Fruit fly (Drosophila melanogaster) whole organism, embryonic: ENCODE data around the gene shd.
A peak's percentile ranks its signal among the peaks of the same experiment; 100 is the strongest.

Source experiments
- ATbp ChIP-seq: fragments of 200-800 bp; sonication (Bioruptor generic); optimal IDR thresholded peaks from 2 replicates; lab custom pipeline; 2017; ENCODE audit warnings: missing biosample characterization, mild to moderate bottlenecking, missing genetic modification characterization, missing genetic modification reagents
- Adf1 ChIP-seq: fragments of 200-800 bp; sonication (Bioruptor generic); IDR thresholded peaks from 2 replicates; pipeline ENCODE4 v1.3.6; 2022; ENCODE audit warnings: missing biosample characterization, missing genetic modification characterization
- CG10147 ChIP-seq: fragments of 200-800 bp; sonication (Bioruptor generic); optimal IDR thresholded peaks from 2 replicates; lab custom pipeline; 2019; ENCODE audit warnings: missing biosample characterization, mild to moderate bottlenecking, missing genetic modification characterization, moderate library complexity
- CG10959 ChIP-seq: fragments of 200-800 bp; sonication (Bioruptor generic); IDR thresholded peaks from 2 replicates; pipeline ENCODE4 v1.3.6; 2022; ENCODE audit warnings: missing biosample characterization, missing genetic modification characterization
- CG11085 ChIP-seq: fragments of 200-800 bp; sonication (Bioruptor generic); IDR thresholded peaks from 2 replicates; pipeline ENCODE4 v1.3.6; 2022; ENCODE audit warnings: missing biosample characterization, missing genetic modification characterization
- CG12219 ChIP-seq: fragments of 200-800 bp; sonication (Bioruptor generic); optimal IDR thresholded peaks from 3 replicates; lab custom pipeline; 2018; ENCODE audit warnings: missing biosample characterization, mild to moderate bottlenecking, missing genetic modification characterization
- CG12744 ChIP-seq: fragments of 200-800 bp; sonication (Bioruptor generic); optimal IDR thresholded peaks from 2 replicates; lab custom pipeline; 2016; ENCODE audit warnings: missing biosample characterization, missing genetic modification characterization
- CG13775 ChIP-seq: fragments of 200-800 bp; sonication (Bioruptor generic); optimal IDR thresholded peaks from 3 replicates; lab custom pipeline; 2017; ENCODE audit warnings: missing biosample characterization, mild to moderate bottlenecking, missing genetic modification characterization
- CG1529 ChIP-seq: fragments of 200-800 bp; sonication (Bioruptor generic); optimal IDR thresholded peaks from 3 replicates; lab custom pipeline; 2018; ENCODE audit warnings: missing biosample characterization, missing genetic modification characterization
- CG15479 ChIP-seq: fragments of 200-800 bp; sonication (Bioruptor generic); optimal IDR thresholded peaks from 3 replicates; lab custom pipeline; 2019; ENCODE audit warnings: missing biosample characterization, mild to moderate bottlenecking, missing genetic modification characterization, moderate library complexity
- CG1602 ChIP-seq: fragments of 200-800 bp; sonication (Bioruptor generic); optimal IDR thresholded peaks from 3 replicates; lab custom pipeline; 2016; ENCODE audit warnings: missing biosample characterization, missing genetic modification characterization
- CG1647 ChIP-seq: fragments of 200-800 bp; sonication (Bioruptor generic); optimal IDR thresholded peaks from 3 replicates; lab custom pipeline; 2016; ENCODE audit warnings: missing biosample characterization, missing genetic modification characterization
- CG2678 ChIP-seq: fragments of 200-800 bp; sonication (Bioruptor generic); optimal IDR thresholded peaks from 3 replicates; lab custom pipeline; 2019; ENCODE audit warnings: missing biosample characterization, mild to moderate bottlenecking, missing genetic modification characterization, moderate library complexity
- CG3281 ChIP-seq: fragments of 200-800 bp; sonication (Bioruptor generic); optimal IDR thresholded peaks from 3 replicates; lab custom pipeline; 2017; ENCODE audit warnings: missing biosample characterization, mild to moderate bottlenecking, missing genetic modification characterization
- CG4360 ChIP-seq: fragments of 200-800 bp; sonication (Bioruptor generic); IDR thresholded peaks from 2 replicates; pipeline ENCODE4 v1.3.6; 2022; ENCODE audit warnings: missing biosample characterization, missing genetic modification characterization
- CG6854 ChIP-seq: fragments of 200-800 bp; sonication (Bioruptor generic); optimal IDR thresholded peaks from 3 replicates; lab custom pipeline; 2017; ENCODE audit warnings: missing biosample characterization, mild to moderate bottlenecking, missing genetic modification characterization
- CG8089 ChIP-seq: fragments of 200-800 bp; sonication (Bioruptor generic); optimal IDR thresholded peaks from 3 replicates; lab custom pipeline; 2016; ENCODE audit warnings: missing biosample characterization, missing genetic modification characterization
- CG9215 ChIP-seq: fragments of 200-800 bp; sonication (Bioruptor generic); IDR thresholded peaks from 2 replicates; pipeline ENCODE4 v1.3.6; 2022; ENCODE audit warnings: missing biosample characterization, missing genetic modification characterization
- D ChIP-seq, 2 experiments: fragments of 200-800 bp in 1 of 2; fragments of >200 bp in 1 of 2; sonication (Bioruptor generic) in 1 of 2; optimal IDR thresholded peaks; 2 replicates in 1 of 2; 3 replicates in 1 of 2; lab custom pipeline; 2017; ENCODE audit warnings: mild to moderate bottlenecking in 1 of 2, missing biosample characterization in 1 of 2, missing genetic modification characterization in 1 of 2, missing genetic modification reagents in 1 of 2
- Deaf1 ChIP-seq: fragments of 200-800 bp; optimal IDR thresholded peaks from 3 replicates; lab custom pipeline; 2019; ENCODE audit warnings: missing biosample characterization, mild to moderate bottlenecking, missing genetic modification characterization, moderate library complexity
- Dip2 ChIP-seq: fragments of 200-800 bp; sonication (Bioruptor generic); IDR thresholded peaks from 2 replicates; pipeline ENCODE4 v1.3.6; 2022; ENCODE audit warnings: missing biosample characterization, missing genetic modification characterization
- E2f2 ChIP-seq: fragments of 200-800 bp; sonication (Bioruptor generic); IDR thresholded peaks from 2 replicates; pipeline ENCODE4 v1.3.6; 2022; ENCODE audit warnings: missing biosample characterization, missing genetic modification characterization
- Hr3 ChIP-seq: fragments of 200-800 bp; sonication (Bioruptor generic); optimal IDR thresholded peaks from 3 replicates; lab custom pipeline; 2016; ENCODE audit warnings: missing biosample characterization, missing genetic modification characterization
- Lim3 ChIP-seq: fragments of 200-800 bp; sonication (Bioruptor generic); IDR thresholded peaks from 2 replicates; pipeline ENCODE4 v1.3.6; 2022; ENCODE audit warnings: missing biosample characterization, missing genetic modification characterization
- Nf-YC ChIP-seq: fragments of 200-800 bp; optimal IDR thresholded peaks from 3 replicates; lab custom pipeline; 2019; ENCODE audit warnings: missing biosample characterization, mild to moderate bottlenecking, missing genetic modification characterization, moderate library complexity
- Optix ChIP-seq: fragments of 200-800 bp; sonication (Bioruptor generic); IDR thresholded peaks from 3 replicates; pipeline ENCODE4 v1.3.6; 2022; ENCODE audit warnings: missing biosample characterization, missing genetic modification characterization
- Pdp1 ChIP-seq, 2 experiments: fragments of 200-800 bp; sonication (Bioruptor generic); optimal IDR thresholded peaks; 3 replicates each; lab custom pipeline; 2016; ENCODE audit warnings: missing biosample characterization in 2 of 2, missing genetic modification characterization in 2 of 2, mild to moderate bottlenecking in 1 of 2, moderate library complexity in 1 of 2
- Rfx ChIP-seq: fragments of 200-800 bp; sonication (Bioruptor generic); IDR thresholded peaks from 2 replicates; pipeline ENCODE4 v1.3.6; 2022; ENCODE audit warnings: missing biosample characterization, missing genetic modification characterization
- Ssrp ChIP-seq: fragments of 200-800 bp; sonication (Bioruptor generic); optimal IDR thresholded peaks from 2 replicates; lab custom pipeline; 2018; ENCODE audit warnings: missing biosample characterization, mild to moderate bottlenecking, missing genetic modification characterization, moderate library complexity
- abd-A ChIP-seq: fragments of 200-800 bp; sonication (Bioruptor generic); optimal IDR thresholded peaks from 3 replicates; lab custom pipeline; 2019; ENCODE audit warnings: missing biosample characterization, mild to moderate bottlenecking, missing genetic modification characterization, moderate library complexity
- ato ChIP-seq: fragments of 200-800 bp; sonication (Bioruptor generic); IDR thresholded peaks from 2 replicates; pipeline ENCODE4 v1.3.6; 2022; ENCODE audit warnings: missing biosample characterization, missing genetic modification characterization; ENCODE audit not compliant: partially characterized antibody
- cad ChIP-seq: fragments of >200 bp; optimal IDR thresholded peaks from 2 replicates; lab custom pipeline; 2017; ENCODE audit warnings: missing biosample characterization, missing genetic modification characterization
- ci ChIP-seq: fragments of 200-800 bp; sonication (Bioruptor generic); IDR thresholded peaks from 3 replicates; pipeline ENCODE4 v1.3.6; 2022; ENCODE audit warnings: missing biosample characterization, missing genetic modification characterization
- crp ChIP-seq, 2 experiments: fragments of 200-800 bp; sonication (Bioruptor generic); optimal IDR thresholded peaks; 2 replicates in 1 of 2; 3 replicates in 1 of 2; lab custom pipeline; 2017; ENCODE audit warnings: missing biosample characterization in 2 of 2, missing genetic modification characterization in 2 of 2, mild to moderate bottlenecking in 1 of 2, moderate library complexity in 1 of 2
- cwo ChIP-seq: fragments of 200-800 bp; sonication (Bioruptor generic); optimal IDR thresholded peaks from 3 replicates; lab custom pipeline; 2017; ENCODE audit warnings: missing biosample characterization, missing genetic modification characterization, mild to moderate bottlenecking, moderate library complexity, missing genetic modification reagents
- eve ChIP-seq, 2 experiments: fragments of >200 bp; optimal IDR thresholded peaks; 2 replicates each; lab custom pipeline; 2017; ENCODE audit warnings: missing biosample characterization in 2 of 2, missing genetic modification characterization in 2 of 2
- exex ChIP-seq: fragments of 200-800 bp; sonication (Bioruptor generic); optimal IDR thresholded peaks from 4 replicates; lab custom pipeline; 2018; ENCODE audit warnings: missing biosample characterization, mild to moderate bottlenecking, missing genetic modification characterization, moderate library complexity
- fd96Cb ChIP-seq: fragments of 200-800 bp; sonication (Bioruptor generic); optimal IDR thresholded peaks from 2 replicates; lab custom pipeline; 2018; ENCODE audit warnings: missing biosample characterization, mild to moderate bottlenecking, missing genetic modification characterization, moderate library complexity
- hb ChIP-seq: fragments of 200-800 bp; sonication (Bioruptor generic); IDR thresholded peaks from 3 replicates; pipeline ENCODE4 v1.3.6; 2022; ENCODE audit warnings: missing biosample characterization, missing genetic modification characterization; ENCODE audit not compliant: partially characterized antibody
- hth ChIP-seq: fragments of >200 bp; optimal IDR thresholded peaks from 2 replicates; lab custom pipeline; 2017; ENCODE audit warnings: inconsistent platforms
- insv ChIP-seq, 2 experiments: fragments of 200-800 bp; sonication (Bioruptor generic); optimal IDR thresholded peaks; 3 replicates each; lab custom pipeline; 2016 to 2018; ENCODE audit warnings: missing biosample characterization in 2 of 2, missing genetic modification characterization in 2 of 2
- kni ChIP-seq: fragments of 200-800 bp; sonication (Bioruptor generic); optimal IDR thresholded peaks from 3 replicates; lab custom pipeline; 2017; ENCODE audit warnings: mild to moderate bottlenecking, missing biosample characterization, missing genetic modification reagents, missing genetic modification characterization
- maf-S ChIP-seq: fragments of 200-800 bp; sonication (Bioruptor generic); optimal IDR thresholded peaks from 2 replicates; lab custom pipeline; 2016; ENCODE audit warnings: missing biosample characterization, missing genetic modification characterization
- mld ChIP-seq: fragments of 200-800 bp; sonication (Bioruptor generic); IDR thresholded peaks from 3 replicates; pipeline ENCODE4 v1.3.6; 2022; ENCODE audit warnings: missing biosample characterization, missing genetic modification characterization; ENCODE audit not compliant: partially characterized antibody
- pfk ChIP-seq: fragments of 200-800 bp; sonication (Bioruptor generic); optimal IDR thresholded peaks from 2 replicates; lab custom pipeline; 2018; ENCODE audit warnings: missing biosample characterization, mild to moderate bottlenecking, missing genetic modification characterization, moderate library complexity
- pita ChIP-seq: fragments of 200-800 bp; sonication (Bioruptor generic); optimal IDR thresholded peaks from 2 replicates; lab custom pipeline; 2017; ENCODE audit warnings: missing biosample characterization, mild to moderate bottlenecking, missing genetic modification characterization
- tap ChIP-seq: fragments of 200-800 bp; optimal IDR thresholded peaks from 3 replicates; lab custom pipeline; 2019; ENCODE audit warnings: missing biosample characterization, mild to moderate bottlenecking, missing genetic modification characterization, moderate library complexity
- tgo ChIP-seq: fragments of 200-800 bp; sonication (Bioruptor generic); IDR thresholded peaks from 3 replicates; pipeline ENCODE4 v1.3.6; 2022; ENCODE audit warnings: missing biosample characterization, missing genetic modification characterization
- z ChIP-seq: fragments of 200-800 bp; sonication (Bioruptor generic); IDR thresholded peaks from 3 replicates; pipeline ENCODE4 v1.3.6; 2022; ENCODE audit warnings: missing biosample characterization, missing genetic modification characterization
- zen ChIP-seq: fragments of 200-800 bp; sonication (Bioruptor generic); optimal IDR thresholded peaks from 3 replicates; lab custom pipeline; 2018; ENCODE audit warnings: missing biosample characterization, mild to moderate bottlenecking, missing genetic modification characterization, moderate library complexity
- zfh1 ChIP-seq: fragments of 200-800 bp; sonication (Bioruptor generic); IDR thresholded peaks from 3 replicates; pipeline ENCODE4 v1.3.6; 2022; ENCODE audit warnings: missing biosample characterization, missing genetic modification characterization

shd gene

dm6 chr3L:14578896-14579295 lies 35.4 kb upstream of the shd start (continued):
- TF ChIP-seq kni (GFP tag; lab: Kevin White, UChicago) (peak; percentile 11), CG9215 (no peak), pita (no peak), cad (no peak), zfh1 (GFP tag; lab: Robert Waterston, UW) (no peak), CG1647 (GFP tag; lab: Kevin White, UChicago) (no peak), tgo (GFP tag; lab: Robert Waterston, UW) (no peak), CG6854 (no peak), CG3281 (no peak), Pdp1 (GFP tag; optimal IDR thresholded peaks at IDR 0.05; lab: Kevin White, UChicago) (no peak), crp (GFP tag; optimal IDR thresholded peaks at IDR 0.05; lab: Kevin White, UChicago) (no peak), CG10959 (no peak), Rfx (GFP tag; lab: Robert Waterston, UW) (no peak), Hr3 (no peak), ato (GFP tag; lab: Robert Waterston, UW) (peak; percentile 35; the same call in 1 of the 2 replicates), Ssrp (tag; lab: Kevin White, UChicago) (no peak), insv (GFP tag; optimal IDR thresholded peaks at IDR 0.05; lab: Kevin White, UChicago) (no peak), fd96Cb (tag; lab: Kevin White, UChicago) (no peak), CG1602 (GFP tag; lab: Kevin White, UChicago) (no peak), CG8089 (GFP tag; lab: Kevin White, UChicago) (no peak), CG12744 (GFP tag; lab: Kevin White, UChicago) (no peak), D (optimal IDR thresholded peaks at IDR 0.05; lab: Kevin White, UChicago) (peak; percentile 8), D (GFP tag; optimal IDR thresholded peaks at IDR 0.05; lab: Kevin White, UChicago) (no peak), pfk (GFP tag; lab: Kevin White, UChicago) (peak; percentile 100), mld (GFP tag; lab: Robert Waterston, UW) (no peak), tap (tag; lab: Kevin White, UChicago) (no peak), eve (GFP tag; optimal IDR thresholded peaks at IDR 0.05; lab: Kevin White, UChicago) (no peak), hth (peak; percentile 99), cwo (GFP tag; lab: Kevin White, UChicago) (no peak), Adf1 (GFP tag; lab: Robert Waterston, UW) (no peak), CG4360 (GFP tag; lab: Robert Waterston, UW) (no peak), hb (GFP tag; lab: Robert Waterston, UW) (no peak), Deaf1 (tag; lab: Kevin White, UChicago) (peak; percentile 39), CG12219 (GFP tag; lab: Kevin White, UChicago) (no peak), CG13775 (GFP tag; lab: Kevin White, UChicago) (no peak), exex (tag; lab: Kevin White, UChicago) (no peak)
- TF ChIP-seq, all 482 proteins: peak for 37

- TF ChIP-seq zen (tag; lab: Kevin White, UChicago) (no peak), Nf-YC (tag; lab: Kevin White, UChicago) (peak; percentile 90), CG2678 (tag; lab: Kevin White, UChicago) (no peak), abd-A (peak; percentile 91), E2f2 (no peak), CG10147 (GFP tag; lab: Kevin White, UChicago) (no peak), CG1529 (no peak), ATbp (no peak), Optix (GFP tag; lab: Robert Waterston, UW) (no peak), pfk (GFP tag; lab: Kevin White, UChicago) (peak; percentile 43), CG15479 (GFP tag; lab: Kevin White, UChicago) (no peak), maf-S (GFP tag; lab: Kevin White, UChicago) (no peak), Dip2 (GFP tag; lab: Robert Waterston, UW) (no peak), CG11085 (GFP tag; lab: Robert Waterston, UW) (no peak), CG1602 (GFP tag; lab: Kevin White, UChicago) (no peak), Lim3 (no peak), z (GFP tag; lab: Robert Waterston, UW) (peak; percentile 73; the same call in 2 of the 3 replicates), ci (GFP tag; lab: Robert Waterston, UW) (no peak), hb (GFP tag; lab: Robert Waterston, UW) (no peak)
These were observed 34.0 kb upstream of the shd start for dm6 chr3L:14580294-14580693.
